Worm (Caenorhabditis elegans) whole organism, L4 larva: ENCODE measurements around the gene srbc-29.

Experiments used
- F26F4.8 ChIP-seq: fragments of 200-800 bp; sonication (Bioruptor generic); conservative IDR thresholded peaks from 2 replicates; pipeline ENCODE4 v1.3.6; 2022; ENCODE audit warnings: missing genetic modification characterization, missing compliant biosample characterization
- F44E2.7 ChIP-seq: fragments of 200-800 bp; sonication (Bioruptor generic); IDR thresholded peaks from 2 replicates; pipeline ENCODE4 v2.1.2; 2022; ENCODE audit warnings: missing genetic modification characterization, missing compliant biosample characterization
- Y105C5A.15 ChIP-seq: fragments of 200-800 bp; sonication (Bioruptor generic); IDR thresholded peaks from 2 replicates; pipeline ENCODE4 v1.3.6; 2022; ENCODE audit warnings: missing genetic modification characterization, missing compliant biosample characterization
- Y48G9A.11 ChIP-seq: fragments of 200-800 bp; sonication (Bioruptor generic); IDR thresholded peaks from 2 replicates; pipeline ENCODE4 v1.3.6; 2022; ENCODE audit warnings: missing genetic modification reagents, missing genetic modification characterization, missing compliant biosample characterization
- aha-1 ChIP-seq: fragments of 150-350 bp; peaks from one replicate; lab custom pipeline; 2014; ENCODE audit warnings: missing biosample characterization, missing genetic modification characterization
- ceh-82 ChIP-seq: sonication (generic microtip); optimal IDR thresholded peaks from 2 replicates; lab custom pipeline; 2017; ENCODE audit warnings: missing biosample characterization, missing genetic modification characterization
- ces-1 ChIP-seq: fragments of 150-350 bp; sonication (generic microtip); optimal IDR thresholded peaks from 4 replicates; lab custom pipeline; 2014; ENCODE audit warnings: missing biosample characterization, missing genetic modification reagents, missing genetic modification characterization
- ctbp-1 ChIP-seq: fragments of 200-800 bp; sonication (Bioruptor generic); IDR thresholded peaks from 2 replicates; pipeline ENCODE4 v1.3.6; 2022; ENCODE audit warnings: missing genetic modification reagents, missing genetic modification characterization, missing compliant biosample characterization
- daf-12 ChIP-seq: fragments of 150-350 bp; optimal IDR thresholded peaks from 2 replicates; lab custom pipeline; 2014; ENCODE audit warnings: missing biosample characterization, missing genetic modification reagents, missing genetic modification characterization
- dpl-1 ChIP-seq: fragments of 150-350 bp; optimal IDR thresholded peaks from 2 replicates; lab custom pipeline; 2014; ENCODE audit warnings: missing biosample characterization, missing genetic modification reagents, missing genetic modification characterization
- dve-1 ChIP-seq: sonication (generic microtip); optimal IDR thresholded peaks from 2 replicates; lab custom pipeline; 2017; ENCODE audit warnings: antibody characterized with exemption, mild to moderate bottlenecking, missing genetic modification characterization, missing compliant biosample characterization; ENCODE audit not compliant: insufficient read depth
- fkh-10 ChIP-seq: fragments of 150-350 bp; optimal IDR thresholded peaks from 2 replicates; lab custom pipeline; 2014; ENCODE audit warnings: missing biosample characterization, missing genetic modification reagents, missing genetic modification characterization
- gei-8 ChIP-seq: fragments of 200-800 bp; sonication (Bioruptor generic); optimal IDR thresholded peaks from 2 replicates; lab custom pipeline; 2018; ENCODE audit warnings: mild to moderate bottlenecking, missing genetic modification characterization, missing compliant biosample characterization
- jun-1 ChIP-seq: fragments of 150-350 bp; optimal IDR thresholded peaks from 2 replicates; lab custom pipeline; 2014; ENCODE audit warnings: missing biosample characterization, missing genetic modification reagents, missing genetic modification characterization
- lim-7 ChIP-seq: fragments of 200-800 bp; sonication (Bioruptor generic); IDR thresholded peaks from 2 replicates; pipeline ENCODE4 v1.3.6; 2022; ENCODE audit warnings: missing genetic modification characterization, missing compliant biosample characterization
- lin-15B ChIP-seq: fragments of 150-350 bp; sonication (generic microtip); optimal IDR thresholded peaks from 3 replicates; lab custom pipeline; 2014; ENCODE audit warnings: missing biosample characterization, missing genetic modification characterization
- lin-29 ChIP-seq: fragments of 200-800 bp; sonication (Bioruptor generic); IDR thresholded peaks from 2 replicates; pipeline ENCODE4 v1.3.6; 2022; ENCODE audit warnings: missing genetic modification reagents, missing genetic modification characterization, missing compliant biosample characterization
- lin-39 ChIP-seq: fragments of 150-350 bp; optimal IDR thresholded peaks from 2 replicates; lab custom pipeline; 2014; ENCODE audit warnings: missing biosample characterization, missing genetic modification reagents, missing genetic modification characterization
- lir-3 ChIP-seq: sonication (generic microtip); optimal IDR thresholded peaks from 2 replicates; lab custom pipeline; 2016; ENCODE audit warnings: mild to moderate bottlenecking, missing genetic modification characterization, missing compliant biosample characterization
- madf-5 ChIP-seq, 2 experiments: fragments of 200-800 bp; sonication (Bioruptor generic); IDR thresholded peaks; 2 replicates each; pipeline ENCODE4 v1.3.6; 2022; ENCODE audit warnings: missing compliant biosample characterization in 2 of 2, missing genetic modification characterization in 2 of 2
- mdt-29 ChIP-seq: fragments of 200-800 bp; sonication (Bioruptor generic); IDR thresholded peaks from 2 replicates; pipeline ENCODE4 v1.3.6; 2022; ENCODE audit warnings: missing genetic modification reagents, missing genetic modification characterization, missing compliant biosample characterization
- mes-2 ChIP-seq: sonication (generic microtip); optimal IDR thresholded peaks from 2 replicates; lab custom pipeline; 2016; ENCODE audit warnings: missing genotype, mild to moderate bottlenecking, missing genetic modification characterization, missing compliant biosample characterization; ENCODE audit not compliant: poor library complexity, severe bottlenecking
- mxl-2 ChIP-seq: fragments of 200-800 bp; sonication (Bioruptor generic); conservative IDR thresholded peaks from 2 replicates; pipeline ENCODE4 v1.3.6; 2022; ENCODE audit warnings: missing genetic modification reagents, missing genetic modification characterization, missing compliant biosample characterization
- nhr-111 ChIP-seq: fragments of 200-800 bp; sonication (Bioruptor generic); optimal IDR thresholded peaks from 2 replicates; lab custom pipeline; 2018; ENCODE audit warnings: mild to moderate bottlenecking, missing genetic modification characterization, missing compliant biosample characterization
- nhr-25 ChIP-seq: sonication (generic microtip); optimal IDR thresholded peaks from 2 replicates; lab custom pipeline; 2017; ENCODE audit warnings: missing genetic modification characterization, mild to moderate bottlenecking, missing compliant biosample characterization, antibody characterized with exemption, moderate library complexity, borderline replicate concordance; ENCODE audit not compliant: insufficient read depth
- nhr-42 ChIP-seq: fragments of 200-800 bp; sonication (Bioruptor generic); IDR thresholded peaks from 2 replicates; pipeline ENCODE4 v1.3.6; 2022; ENCODE audit warnings: missing genetic modification characterization, missing compliant biosample characterization
- nhr-76 ChIP-seq: fragments of 150-350 bp; optimal IDR thresholded peaks from 2 replicates; lab custom pipeline; 2014; ENCODE audit warnings: missing biosample characterization, missing genetic modification characterization
- nhr-77 ChIP-seq: fragments of 150-350 bp; optimal IDR thresholded peaks from 2 replicates; lab custom pipeline; 2014; ENCODE audit warnings: missing biosample characterization, missing genetic modification characterization
- pha-4 ChIP-seq, 2 experiments: fragments of 150-350 bp in 1 of 2; fragments of 200-800 bp in 1 of 2; sonication (Bioruptor generic) in 1 of 2; IDR thresholded peaks in 1 of 2; optimal IDR thresholded peaks in 1 of 2; 2 replicates each; pipeline versions ENCODE4 v1.3.6 to Lab custom; 2014 to 2022; ENCODE audit warnings: missing genetic modification characterization in 2 of 2, missing genetic modification reagents in 2 of 2, missing biosample characterization in 1 of 2, missing compliant biosample characterization in 1 of 2
- unc-39 ChIP-seq: sonication (generic microtip); optimal IDR thresholded peaks from 2 replicates; lab custom pipeline; 2017; ENCODE audit warnings: missing biosample characterization, missing genetic modification characterization
- unc-62 ChIP-seq, 3 experiments: fragments of 150-350 bp in 1 of 3; sonication (generic microtip); optimal IDR thresholded peaks in 2 of 3; peaks in 1 of 3; 1 replicate in 1 of 3; 2 replicates in 2 of 3; lab custom pipeline; 2014 to 2017; ENCODE audit warnings: missing biosample characterization in 3 of 3, missing genetic modification characterization in 3 of 3, missing genetic modification reagents in 3 of 3, missing genotype in 1 of 3
- vab-7 ChIP-seq: fragments of 200-800 bp; sonication (Bioruptor generic); IDR thresholded peaks from 2 replicates; pipeline ENCODE4 v1.3.6; 2022; ENCODE audit warnings: missing genetic modification reagents, missing genetic modification characterization, missing compliant biosample characterization
- ztf-7 ChIP-seq: fragments of 150-350 bp; optimal IDR thresholded peaks from 2 replicates; lab custom pipeline; 2014; ENCODE audit warnings: missing biosample characterization, missing genetic modification characterization

Gene srbc-29

ce11 chrV:3444777-3445089 lies 25.9 kb downstream of the srbc-29 start, which contains the start of gene cfz-2:
Gene cfz-2 (minus strand): TSS chrV:3444877.
- no peak for TF ChIP-seq F26F4.8 (GFP tag; lab: Robert Waterston, UW)
- TF ChIP-seq lin-39 (tag; lab: Kevin White, UChicago) = no peak
- TF ChIP-seq nhr-25 (tag; lab: Kevin White, UChicago) = no peak
- TF ChIP-seq lim-7 = no peak
- TF ChIP-seq fkh-10 (GFP tag; lab: Kevin White, UChicago) = no peak
- no peak for TF ChIP-seq mes-2 (tag; lab: Kevin White, UChicago)
- no peak for TF ChIP-seq lin-29
- no peak for TF ChIP-seq lir-3
- no peak for TF ChIP-seq madf-5 (GFP tag; IDR thresholded peaks at IDR 0.05; lab: Robert Waterston, UW)
- no peak for TF ChIP-seq ceh-82
- no peak for TF ChIP-seq lin-15B (tag; lab: Kevin White, UChicago)
- no peak for TF ChIP-seq pha-4 (GFP tag; IDR thresholded peaks at IDR 0.05; lab: Robert Waterston, UW)
- no peak for TF ChIP-seq pha-4 (tag; optimal IDR thresholded peaks at IDR 0.05; lab: Kevin White, UChicago)
- no peak for TF ChIP-seq ztf-7

ce11 chrV:3442609-3443008 lies 28.1 kb downstream of the srbc-29 start:
- TF ChIP-seq dve-1 (no peak), ctbp-1 (no peak), gei-8 (GFP tag; lab: Kevin White, UChicago) (no peak), aha-1 (tag; lab: Kevin White, UChicago) (peak; percentile 81), Y48G9A.11 (no peak)

ce11 chrV:3431535-3431990 lies 39.1 kb downstream of the srbc-29 start, which contains the start of the genes T20D4.19 and srj-9:
Gene T20D4.19 (minus strand): TSS chrV:3431635.
Gene srj-9 (plus strand): TSS chrV:3431940.
- TF ChIP-seq F44E2.7 (GFP tag; lab: Robert Waterston, UW) = no peak
- TF ChIP-seq unc-62 (GFP tag; optimal IDR thresholded peaks at IDR 0.05 in 1 of 2; lab: Kevin White, UChicago) = peak in 1 of 2 experiments; percentile 51
- TF ChIP-seq unc-62 (tag; optimal IDR thresholded peaks at IDR 0.05; lab: Kevin White, UChicago) = no peak
- TF ChIP-seq nhr-42 (GFP tag; lab: Robert Waterston, UW) = no peak
- no peak for TF ChIP-seq lin-29

ce11 chrV:3428697-3429096 lies 42.0 kb downstream of the srbc-29 start, which contains the start of gene srab-20:
Gene srab-20 (plus strand): TSS chrV:3428997.
- TF ChIP-seq fkh-10 (GFP tag; lab: Kevin White, UChicago) (no peak), mdt-29 (GFP tag; lab: Robert Waterston, UW) (no peak), ces-1 (GFP tag; lab: Kevin White, UChicago) (no peak), unc-62 (GFP tag; optimal IDR thresholded peaks at IDR 0.05 in 1 of 2; lab: Kevin White, UChicago) (no peak), unc-62 (tag; optimal IDR thresholded peaks at IDR 0.05; lab: Kevin White, UChicago) (no peak), daf-12 (no peak), nhr-76 (tag; lab: Kevin White, UChicago) (no peak), mxl-2 (GFP tag; lab: Robert Waterston, UW) (no peak), F44E2.7 (GFP tag; lab: Robert Waterston, UW) (no peak), nhr-111 (no peak), vab-7 (no peak), ceh-82 (no peak), unc-39 (tag; lab: Kevin White, UChicago) (no peak), nhr-77 (tag; lab: Kevin White, UChicago) (no peak)

- no peak for TF ChIP-seq Y105C5A.15 (GFP tag; lab: Robert Waterston, UW)
- TF ChIP-seq dpl-1 (GFP tag; lab: Kevin White, UChicago) = no peak
- peak in 1 of 2 experiments; percentile 14 for TF ChIP-seq unc-62 (GFP tag; optimal IDR thresholded peaks at IDR 0.05 in 1 of 2; lab: Kevin White, UChicago)
- no peak for TF ChIP-seq unc-62 (tag; optimal IDR thresholded peaks at IDR 0.05; lab: Kevin White, UChicago)
- TF ChIP-seq jun-1 (tag; lab: Kevin White, UChicago) = no peak
Observed at ce11 chrV:3426076-3426475, 44.6 kb downstream of the srbc-29 start, which contains the start of gene srab-22. Gene srab-22 (plus strand): TSS chrV:3426376.
